Fruit fly (Drosophila melanogaster): ENCODE measurements around the gene Sfmbt.
A peak's percentile ranks its signal among the peaks of the same experiment; 100 is the strongest.

Sfmbt gene

DNA sequence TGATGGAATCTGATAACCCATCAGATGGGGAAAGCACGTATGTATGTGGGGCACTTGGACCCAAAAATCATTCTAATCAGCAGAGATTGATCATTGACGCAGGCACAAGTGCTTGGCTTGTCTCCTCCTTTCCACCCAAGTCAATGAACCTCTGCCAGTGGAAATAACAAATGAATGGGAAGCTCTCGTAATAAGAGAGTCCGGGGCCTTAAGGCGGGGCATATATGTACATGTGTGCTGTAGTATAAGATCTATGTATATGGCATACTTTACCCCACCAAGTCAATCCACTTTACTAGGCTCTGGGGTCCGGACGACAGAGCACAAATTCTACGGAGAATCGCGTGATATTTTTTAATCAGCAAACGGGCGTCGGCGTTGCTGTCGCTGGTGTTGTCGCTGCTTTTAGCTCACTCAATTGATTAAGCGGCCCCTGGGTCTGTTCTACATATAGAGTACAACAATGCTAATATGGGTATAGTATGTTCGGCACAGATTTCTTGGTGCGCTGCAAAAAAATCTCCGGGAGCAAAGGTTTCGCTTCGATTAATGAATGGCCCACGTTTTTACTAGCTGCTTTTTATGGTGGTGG, 29.6 kb upstream of the Sfmbt start (continued):
- TF ChIP-seq grn (GFP tag; optimal IDR thresholded peaks at IDR 0.05) (peak; percentile 62), dati (GFP tag; IDR thresholded peaks at IDR 0.05) (no peak), CG2678 (tag; optimal IDR thresholded peaks at IDR 0.05) (peak; percentile 30), chinmo (GFP tag; IDR thresholded peaks at IDR 0.05; ENCODE audit: partially characterized antibody) (0 out of 4 replicates have a peak, but pooled peaks have one; percentile 71), CG10565 (GFP tag; optimal IDR thresholded peaks at IDR 0.05) (no peak), amos (GFP tag; IDR thresholded peaks at IDR 0.05; ENCODE audit: partially characterized antibody) (no peak), cwo (GFP tag; optimal IDR thresholded peaks at IDR 0.05) (peak; percentile 93), Side (GFP tag; optimal IDR thresholded peaks at IDR 0.05) (no peak), ATbp (GFP tag; optimal IDR thresholded peaks at IDR 0.05) (no peak), eve (GFP tag; optimal IDR thresholded peaks at IDR 0.05) (no peak), CG1233 (GFP tag; optimal IDR thresholded peaks at IDR 0.05) (peak; percentile 32), emc (GFP tag; optimal IDR thresholded peaks at IDR 0.05) (no peak), nom (GFP tag; optimal IDR thresholded peaks at IDR 0.05) (peak; percentile 55), Mad (GFP tag; optimal IDR thresholded peaks at IDR 0.05) (no peak), PHDP (tag; optimal IDR thresholded peaks at IDR 0.05) (no peak), HLH4C (GFP tag; IDR thresholded peaks at IDR 0.05; ENCODE audit: partially characterized antibody) (no peak), CG5953 (GFP tag; IDR thresholded peaks at IDR 0.05) (no peak), sqz (GFP tag; optimal IDR thresholded peaks at IDR 0.05) (no peak), Dip3 (GFP tag; optimal IDR thresholded peaks at IDR 0.05) (no peak), CG10462 (GFP tag; optimal IDR thresholded peaks at IDR 0.05) (no peak), Dbx (GFP tag; IDR thresholded peaks at IDR 0.05) (no peak), chm (GFP tag; IDR thresholded peaks at IDR 0.05) (no peak), tup (GFP tag; optimal IDR thresholded peaks at IDR 0.05) (no peak), pho (GFP tag; optimal IDR thresholded peaks at IDR 0.05) (no peak), ftz-f1 (GFP tag; optimal IDR thresholded peaks at IDR 0.05) (peak; percentile 19), Bdp1 (GFP tag; optimal IDR thresholded peaks at IDR 0.05) (no peak), CG34376 (GFP tag; optimal IDR thresholded peaks at IDR 0.05) (peak; percentile 96), sna (GFP tag; IDR thresholded peaks at IDR 0.05; ENCODE audit: partially characterized antibody) (no peak), CG15011 (GFP tag; optimal IDR thresholded peaks at IDR 0.05) (no peak), BtbVII (GFP tag; optimal IDR thresholded peaks at IDR 0.05) (peak; percentile 28), pita (GFP tag; optimal IDR thresholded peaks at IDR 0.05) (no peak), unpg (GFP tag; optimal IDR thresholded peaks at IDR 0.05) (no peak), row (GFP tag; IDR thresholded peaks at IDR 0.05) (no peak), bowl (GFP tag; IDR thresholded peaks at IDR 0.05) (no peak), lbe (GFP tag; optimal IDR thresholded peaks at IDR 0.05) (no peak), mirr (GFP tag; optimal IDR thresholded peaks at IDR 0.05) (peak; percentile 23), CG1603 (tag; optimal IDR thresholded peaks at IDR 0.05) (no peak), D (optimal IDR thresholded peaks at IDR 0.05) (no peak), D (GFP tag; optimal IDR thresholded peaks at IDR 0.05) (no peak), Usf (GFP tag; optimal IDR thresholded peaks at IDR 0.05) (no peak), z (GFP tag; IDR thresholded peaks at IDR 0.05) (no peak), CG17568 (GFP tag; optimal IDR thresholded peaks at IDR 0.05) (no peak), CG32767 (GFP tag; IDR thresholded peaks at IDR 0.05) (no peak), CG4404 (GFP tag; IDR thresholded peaks at IDR 0.05) (no peak), CG34224 (GFP tag; IDR thresholded peaks at IDR 0.05; ENCODE audit: partially characterized antibody) (no peak), Dip2 (GFP tag; IDR thresholded peaks at IDR 0.05) (no peak), trh (GFP tag; optimal IDR thresholded peaks at IDR 0.05) (no peak), Rfx (GFP tag; IDR thresholded peaks at IDR 0.05) (0 out of 2 replicates have a peak, but pooled peaks have one; percentile 23), Hey (tag; optimal IDR thresholded peaks at IDR 0.05) (peak; percentile 61), bigmax (GFP tag; optimal IDR thresholded peaks at IDR 0.05) (no peak), fd3F (GFP tag; optimal IDR thresholded peaks at IDR 0.05) (no peak)
